Worm (Caenorhabditis elegans) whole organism, midembryonic: ENCODE measurements around the gene odr-7.

ENCODE experiments used
- T22C8.4 ChIP-seq: fragments of 200-800 bp; sonication (Bioruptor generic); IDR thresholded peaks from 2 replicates; pipeline ENCODE4 v1.3.6; 2022; ENCODE audit warnings: missing genetic modification characterization, missing compliant biosample characterization
- cog-1 ChIP-seq: sonication (generic microtip); optimal IDR thresholded peaks from 2 replicates; lab custom pipeline; 2016; ENCODE audit warnings: missing genetic modification characterization, missing compliant biosample characterization
- flt-1 ChIP-seq: fragments of 200-800 bp; sonication (Bioruptor generic); IDR thresholded peaks from 2 replicates; pipeline ENCODE4 v1.3.6; 2022; ENCODE audit warnings: missing genetic modification characterization, missing compliant biosample characterization
- klf-2 ChIP-seq: fragments of 200-800 bp; sonication (Bioruptor generic); conservative IDR thresholded peaks from 2 replicates; pipeline ENCODE4 v1.3.6; 2022; ENCODE audit warnings: missing genetic modification reagents, missing genetic modification characterization, missing compliant biosample characterization
- med-1 ChIP-seq: sonication (generic microtip); optimal IDR thresholded peaks from 2 replicates; lab custom pipeline; 2017; ENCODE audit warnings: missing genetic modification characterization, mild to moderate bottlenecking, missing compliant biosample characterization, antibody characterized with exemption, missing genetic modification reagents; ENCODE audit not compliant: insufficient read depth
- ref-1 ChIP-seq: fragments of 200-800 bp; sonication (Bioruptor generic); conservative IDR thresholded peaks from 2 replicates; pipeline ENCODE4 v1.3.6; 2022; ENCODE audit warnings: missing genetic modification reagents, missing genetic modification characterization, missing compliant biosample characterization
- tab-1 ChIP-seq: fragments of 200-800 bp; sonication (Bioruptor generic); IDR thresholded peaks from 2 replicates; pipeline ENCODE4 v1.3.6; 2022; ENCODE audit warnings: missing genetic modification characterization, missing compliant biosample characterization
- ztf-23 ChIP-seq: fragments of 200-800 bp; sonication (Bioruptor generic); IDR thresholded peaks from 2 replicates; pipeline ENCODE4 v1.3.6; 2022; ENCODE audit warnings: missing genetic modification reagents, missing genetic modification characterization, missing compliant biosample characterization
- ztf-29 ChIP-seq: fragments of 200-800 bp; sonication (Bioruptor generic); IDR thresholded peaks from 2 replicates; pipeline ENCODE4 v1.3.6; 2022; ENCODE audit warnings: missing genetic modification reagents, missing genetic modification characterization, missing compliant biosample characterization

The odr-7 gene

DNA sequence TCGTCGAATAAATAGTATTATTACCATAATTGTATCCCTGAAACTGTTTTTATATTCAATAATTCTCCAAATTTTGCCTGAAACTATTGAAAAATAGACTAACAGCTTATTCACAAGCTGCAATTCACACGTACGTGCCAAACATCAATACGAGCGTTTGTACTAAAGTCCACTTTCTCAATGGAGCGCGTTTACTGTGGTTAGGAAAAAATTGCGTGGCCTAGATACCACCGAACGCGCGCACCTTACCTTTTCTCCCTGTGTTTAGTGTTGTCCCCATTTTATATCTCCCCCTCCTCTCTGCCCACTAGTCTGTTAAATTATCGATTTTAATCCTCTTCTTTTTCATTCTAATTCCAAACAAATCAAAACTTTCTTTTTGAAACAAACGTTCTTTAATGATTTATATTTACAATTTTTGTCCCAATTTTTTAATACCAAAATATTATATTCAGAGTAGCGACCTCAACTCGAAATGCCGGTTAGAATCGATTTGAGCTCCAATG is 7.1 kb downstream of the odr-7 start, which contains the start of the genes T18D3.9 and T18D3.1:
Gene T18D3.9 (minus strand): TSS at position 168 of the 506 bp plus-strand sequence.
Gene T18D3.1 (plus strand): TSS at position 456 of the 506 bp plus-strand sequence.
- TF ChIP-seq tab-1 (GFP tag; lab: Robert Waterston, UW) (no peak), cog-1 (tag; lab: Kevin White, UChicago) (peak; percentile 15), ztf-29 (GFP tag; lab: Robert Waterston, UW) (no peak), ztf-23 (GFP tag; lab: Robert Waterston, UW) (no peak), flt-1 (GFP tag; lab: Robert Waterston, UW) (0 out of 2 replicates have a peak, but pooled peaks have one; percentile 9), klf-2 (GFP tag; lab: Robert Waterston, UW) (no peak), T22C8.4 (GFP tag; lab: Robert Waterston, UW) (no peak), ref-1 (no peak)

DNA sequence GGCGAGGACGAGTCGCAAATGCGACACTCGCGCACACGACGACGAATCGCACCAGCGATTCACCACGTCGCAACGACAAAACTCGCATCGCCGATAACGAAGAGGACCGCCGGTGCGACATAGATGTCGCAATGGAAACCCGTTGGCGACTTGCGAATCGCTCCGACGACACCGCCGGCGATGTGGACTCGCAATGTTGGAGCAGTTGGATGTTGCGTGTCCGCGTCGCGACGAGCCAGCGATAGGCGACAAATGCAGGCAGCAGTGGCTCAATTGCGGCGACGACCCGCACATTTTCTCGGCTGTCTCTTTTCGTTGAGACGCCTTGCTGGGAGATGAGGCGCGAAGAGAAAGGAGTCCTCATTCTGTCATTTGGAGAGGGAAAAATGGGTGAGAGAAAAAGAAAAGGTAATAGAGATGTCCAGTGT is 9.3 kb downstream of the odr-7 start:
- TF ChIP-seq tab-1 (GFP tag; lab: Robert Waterston, UW) (no peak), klf-2 (GFP tag; lab: Robert Waterston, UW) (no peak), cog-1 (tag; lab: Kevin White, UChicago) (peak; percentile 30), T22C8.4 (GFP tag; lab: Robert Waterston, UW) (no peak), ref-1 (no peak), med-1 (GFP tag; lab: Kevin White, UChicago) (no peak), ztf-29 (GFP tag; lab: Robert Waterston, UW) (0 out of 2 replicates have a peak, but pooled peaks have one; percentile 24), ztf-23 (GFP tag; lab: Robert Waterston, UW) (no peak), flt-1 (GFP tag; lab: Robert Waterston, UW) (0 out of 2 replicates have a peak, but pooled peaks have one; percentile 28)

DNA sequence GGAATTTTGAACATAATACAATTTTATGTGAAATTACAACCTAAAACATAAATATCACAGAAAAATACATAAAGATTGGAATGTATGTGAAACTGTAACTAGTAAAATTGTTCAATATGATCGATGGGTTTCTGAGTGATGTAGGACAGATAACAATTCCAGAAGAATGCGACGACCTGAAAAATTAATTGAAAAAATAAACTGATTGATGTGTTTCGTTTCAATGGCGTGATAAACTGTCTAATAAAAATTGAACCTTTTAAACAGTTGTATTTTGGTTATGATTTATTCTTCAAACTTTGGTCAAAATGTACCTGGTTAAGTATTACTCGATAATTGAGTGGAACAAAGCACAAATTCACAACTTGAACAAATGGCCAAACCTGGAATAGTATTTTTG is 10.2 kb downstream of the odr-7 start:
- TF ChIP-seq klf-2 (GFP tag; lab: Robert Waterston, UW) (no peak), cog-1 (tag; lab: Kevin White, UChicago) (no peak), med-1 (GFP tag; lab: Kevin White, UChicago) (no peak), ztf-29 (GFP tag; lab: Robert Waterston, UW) (no peak), ztf-23 (GFP tag; lab: Robert Waterston, UW) (no peak), tab-1 (GFP tag; lab: Robert Waterston, UW) (no peak), ref-1 (no peak), T22C8.4 (GFP tag; lab: Robert Waterston, UW) (no peak), flt-1 (GFP tag; lab: Robert Waterston, UW) (no peak)

DNA sequence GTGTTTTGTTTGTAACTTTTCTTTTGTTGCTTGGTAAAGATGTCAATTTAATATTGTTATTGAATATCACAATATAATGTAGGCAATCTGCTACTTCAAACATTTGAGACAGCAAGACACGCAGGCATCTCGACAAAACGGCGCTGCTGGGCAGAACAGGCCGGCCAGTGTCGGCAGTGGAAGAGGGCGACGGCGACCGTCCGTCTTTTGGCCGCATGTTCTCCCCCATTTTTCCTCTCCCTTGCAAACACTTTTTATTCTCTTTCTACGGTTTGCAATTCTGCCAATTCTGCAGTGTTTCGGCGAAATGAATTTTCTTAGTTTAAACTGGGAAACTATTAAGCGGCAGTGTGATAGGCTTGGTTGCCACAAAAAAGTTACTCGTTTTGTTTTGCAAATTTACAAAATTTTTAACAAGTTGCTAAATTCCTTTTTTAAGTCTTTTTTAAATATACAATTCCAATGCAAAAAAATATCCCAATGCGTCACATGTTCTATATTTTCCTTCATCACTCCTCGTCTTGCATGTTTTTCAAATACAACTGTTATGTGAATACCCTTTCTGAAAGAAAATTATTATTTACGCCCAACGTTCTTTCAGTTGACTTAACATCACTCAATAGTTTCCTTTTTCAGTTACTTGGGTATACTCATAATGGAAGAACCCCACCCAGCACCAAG is 12.1 kb downstream of the odr-7 start, which contains the start of gene T18D3.6:
Gene T18D3.6 (plus strand): TSS at position 631 of the 681 bp plus-strand sequence.
- TF ChIP-seq ref-1 (no peak), klf-2 (GFP tag; lab: Robert Waterston, UW) (0 out of 2 replicates have a peak, but pooled peaks have one; percentile 23)

DNA sequence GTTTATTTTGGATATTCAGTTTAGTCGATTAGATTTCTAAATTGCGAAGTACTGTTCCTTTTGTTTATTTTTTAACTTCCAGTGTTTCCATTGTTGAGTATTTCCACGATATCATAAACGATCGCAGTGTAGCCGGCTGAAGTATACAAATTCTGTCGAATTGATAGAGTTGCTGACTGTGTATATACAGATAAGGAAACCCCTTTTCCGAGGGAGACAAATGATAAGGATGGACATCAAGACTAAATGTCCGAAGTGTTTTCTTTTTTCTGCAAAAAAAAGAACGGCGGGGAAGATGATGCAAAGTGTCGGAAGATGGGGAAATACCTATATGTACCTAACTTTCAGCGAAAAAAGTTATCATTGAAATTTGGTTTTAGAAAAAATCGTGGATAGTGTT is 14.9 kb downstream of the odr-7 start:
- TF ChIP-seq ztf-23 (GFP tag; lab: Robert Waterston, UW): no peak

DNA sequence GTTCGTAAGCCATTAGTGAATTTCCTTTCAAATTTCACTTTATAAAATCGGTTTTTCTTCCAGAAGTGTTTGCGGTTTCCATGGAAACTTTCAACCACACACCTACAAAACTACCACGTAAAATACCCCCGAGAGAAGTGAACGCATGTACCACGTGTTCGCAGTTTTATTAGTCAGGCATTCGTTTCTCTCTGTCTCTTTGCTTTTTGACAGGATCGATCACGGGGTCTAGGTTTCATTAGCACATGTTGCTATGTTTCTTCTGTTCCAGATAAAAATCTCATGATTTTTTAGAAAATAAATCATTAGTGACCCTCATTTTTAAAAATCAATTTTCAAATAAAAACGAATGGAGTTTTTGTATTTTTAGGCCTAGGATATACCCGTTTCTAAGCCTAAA is 17.0 kb downstream of the odr-7 start:
- TF ChIP-seq flt-1 (GFP tag; lab: Robert Waterston, UW) (no peak), cog-1 (tag; lab: Kevin White, UChicago) (no peak), med-1 (GFP tag; lab: Kevin White, UChicago) (no peak), T22C8.4 (GFP tag; lab: Robert Waterston, UW) (no peak), klf-2 (GFP tag; lab: Robert Waterston, UW) (no peak), ztf-23 (GFP tag; lab: Robert Waterston, UW) (no peak), ref-1 (no peak), tab-1 (GFP tag; lab: Robert Waterston, UW) (no peak), ztf-29 (GFP tag; lab: Robert Waterston, UW) (no peak)

DNA sequence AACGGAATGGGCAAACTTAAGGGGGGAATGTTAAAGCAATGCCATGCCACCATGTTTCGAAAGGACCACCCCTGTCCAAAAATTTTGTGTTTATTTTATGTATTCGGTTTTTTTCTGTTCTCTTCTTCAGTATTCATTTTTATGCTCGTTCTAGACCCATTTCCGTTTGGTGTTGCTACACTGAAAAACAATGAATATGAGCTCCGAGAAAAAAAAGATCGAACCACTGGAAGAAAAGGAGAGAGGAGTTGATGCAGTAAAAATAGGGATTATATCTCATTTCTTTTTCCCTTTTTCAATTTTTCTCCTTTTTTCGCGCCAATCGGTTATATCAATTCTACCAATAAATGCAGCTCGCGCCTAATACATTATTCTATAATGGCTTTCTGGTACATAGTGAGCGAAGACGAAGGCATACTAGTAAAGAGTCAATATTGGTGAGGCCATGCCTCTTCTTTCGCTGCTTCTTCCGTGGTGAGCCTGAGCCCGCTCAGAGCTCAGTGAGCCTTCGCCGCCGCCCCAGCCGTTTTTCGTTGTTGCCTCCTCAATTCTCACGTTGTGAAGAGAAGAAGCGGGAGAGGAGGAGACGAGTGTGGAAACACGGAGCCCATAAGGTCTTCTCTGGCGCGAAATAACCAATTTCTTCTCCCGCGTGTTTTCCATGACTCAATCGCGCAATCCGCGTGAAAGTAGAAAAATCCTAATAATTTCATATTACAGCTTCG is 21.3 kb downstream of the odr-7 start:
- no peak for TF ChIP-seq klf-2 (GFP tag; lab: Robert Waterston, UW)
- no peak for TF ChIP-seq ztf-29 (GFP tag; lab: Robert Waterston, UW)
- no peak for TF ChIP-seq T22C8.4 (GFP tag; lab: Robert Waterston, UW)

DNA sequence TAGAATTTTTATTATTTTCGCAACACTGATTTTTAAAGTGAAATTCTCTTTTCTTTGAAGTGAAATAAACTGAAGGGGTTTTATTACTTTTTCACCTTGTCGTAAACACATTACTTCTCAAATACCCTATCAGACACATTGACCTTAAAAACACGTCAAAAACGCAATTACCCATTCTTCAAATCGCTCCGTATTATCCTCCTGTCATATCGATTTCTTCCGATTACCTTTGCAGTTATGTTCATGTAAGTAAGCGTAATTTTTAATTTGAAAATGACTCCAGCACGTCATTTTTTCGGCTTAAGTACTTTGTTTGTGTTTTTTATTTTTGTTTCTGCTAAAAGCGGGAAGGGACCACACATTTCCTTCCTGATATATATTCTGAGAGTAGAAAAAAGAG is 23.2 kb downstream of the odr-7 start:
- TF ChIP-seq klf-2 (GFP tag; lab: Robert Waterston, UW) (no peak), med-1 (GFP tag; lab: Kevin White, UChicago) (no peak), flt-1 (GFP tag; lab: Robert Waterston, UW) (no peak), ztf-23 (GFP tag; lab: Robert Waterston, UW) (no peak), ztf-29 (GFP tag; lab: Robert Waterston, UW) (no peak), ref-1 (no peak), tab-1 (GFP tag; lab: Robert Waterston, UW) (no peak), cog-1 (tag; lab: Kevin White, UChicago) (no peak), T22C8.4 (GFP tag; lab: Robert Waterston, UW) (no peak)

DNA sequence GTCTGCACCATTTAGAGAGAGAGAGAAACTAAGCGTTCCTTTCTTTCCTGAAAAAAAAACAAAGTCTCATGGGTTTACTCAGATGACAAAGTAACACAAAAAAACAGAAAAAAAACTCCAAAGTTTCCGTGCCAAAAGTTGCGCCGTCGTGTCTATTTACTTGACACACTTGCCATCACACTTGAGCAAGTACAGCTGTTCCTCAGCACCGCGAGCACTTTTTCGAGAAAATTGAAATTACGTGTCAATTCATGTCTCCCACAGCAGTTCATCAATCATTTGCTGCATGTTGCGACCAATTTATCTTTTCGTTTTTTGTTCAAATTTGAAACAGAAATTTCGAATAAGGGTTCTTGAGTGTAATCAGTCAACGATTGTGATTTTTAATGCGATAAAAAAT is 25.0 kb downstream of the odr-7 start:
- no peak for TF ChIP-seq klf-2 (GFP tag; lab: Robert Waterston, UW)
- no peak for TF ChIP-seq med-1 (GFP tag; lab: Kevin White, UChicago)
- TF ChIP-seq cog-1 (tag; lab: Kevin White, UChicago): no peak
- TF ChIP-seq flt-1 (GFP tag; lab: Robert Waterston, UW): no peak
- TF ChIP-seq ztf-29 (GFP tag; lab: Robert Waterston, UW): no peak
- no peak for TF ChIP-seq tab-1 (GFP tag; lab: Robert Waterston, UW)
- TF ChIP-seq T22C8.4 (GFP tag; lab: Robert Waterston, UW): no peak
- no peak for TF ChIP-seq ztf-23 (GFP tag; lab: Robert Waterston, UW)
- no peak for TF ChIP-seq ref-1
